Worm (Caenorhabditis elegans): Measurements from ENCODE around the gene K02D10.1.

K02D10.1 gene

DNA sequence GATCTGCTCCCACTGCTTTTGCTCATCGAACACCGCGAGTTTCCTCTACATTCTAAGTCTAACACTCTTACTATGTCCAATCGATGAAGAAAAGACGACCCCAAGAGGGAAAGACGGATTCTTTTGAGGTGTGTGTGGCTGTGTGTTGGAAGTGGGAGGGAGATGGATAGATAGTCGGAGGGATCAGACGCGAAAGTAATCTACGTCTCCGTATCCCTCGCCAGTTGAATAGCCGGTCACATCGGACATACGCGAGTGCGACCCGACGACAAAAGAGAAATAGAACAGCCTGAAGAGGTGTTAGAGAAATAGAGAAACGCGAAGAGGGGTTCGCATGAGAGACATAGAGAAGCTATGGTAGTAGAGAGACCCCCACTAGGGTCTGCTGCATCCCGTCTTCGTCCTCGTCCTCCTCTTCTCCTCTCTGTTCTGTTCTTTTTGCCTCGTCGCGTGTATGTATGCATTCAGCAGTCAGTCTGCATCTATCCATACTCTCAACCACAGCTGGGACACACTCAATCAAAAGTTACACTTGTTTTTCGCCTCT is 26.3 kb downstream of the K02D10.1 start (continued):
- no peak for TF ChIP-seq hlh-26 (GFP tag; conservative IDR thresholded peaks at IDR 0.05)
- TF ChIP-seq Y53G8AR.9 (GFP tag; conservative IDR thresholded peaks at IDR 0.05), result no peak
- TF ChIP-seq egrh-3 (GFP tag; IDR thresholded peaks at IDR 0.05), result peak; percentile 37
- TF ChIP-seq ccch-3 (GFP tag; optimal IDR thresholded peaks at IDR 0.05), result no peak
- TF ChIP-seq C17E4.6 (GFP tag; IDR thresholded peaks at IDR 0.05), result no peak
- TF ChIP-seq dox-1 (GFP tag; IDR thresholded peaks at IDR 0.05), result peak; percentile 90
- TF ChIP-seq ets-4 (GFP tag; optimal IDR thresholded peaks at IDR 0.05), result peak; percentile 61
- no peak for TF ChIP-seq nhr-179 (tag; optimal IDR thresholded peaks at IDR 0.05)
- peak; percentile 96 for TF ChIP-seq chd-7 (tag; optimal IDR thresholded peaks at IDR 0.05)
- TF ChIP-seq egl-18 (GFP tag; IDR thresholded peaks at IDR 0.05), result peak; percentile 82
- TF ChIP-seq nfya-1 (tag; optimal IDR thresholded peaks at IDR 0.05; ENCODE audit: borderline replicate concordance, insufficient read depth), result no peak
- TF ChIP-seq dpl-1 (GFP tag; optimal IDR thresholded peaks at IDR 0.05), result peak; percentile 6
- TF ChIP-seq Y67H2A.10 (GFP tag; conservative IDR thresholded peaks at IDR 0.05), result peak; percentile 46; the same call in 1 of the 2 replicates
- TF ChIP-seq attf-5 (GFP tag; optimal IDR thresholded peaks at IDR 0.05), result peak; percentile 95
- no peak for TF ChIP-seq Y56A3A.18 (GFP tag; IDR thresholded peaks at IDR 0.05)
- TF ChIP-seq snpc-3.4 (tag; optimal IDR thresholded peaks at IDR 0.05), result peak; percentile 44
- TF ChIP-seq dpff-1 (tag; optimal IDR thresholded peaks at IDR 0.05), result no peak
- 0 out of 2 replicates have a peak, but pooled peaks have one; percentile 59 for TF ChIP-seq aptf-2 (GFP tag; conservative IDR thresholded peaks at IDR 0.05)
- no peak for TF ChIP-seq rpc-1 (optimal IDR thresholded peaks at IDR 0.05)
- TF ChIP-seq rpc-1 (tag; optimal IDR thresholded peaks at IDR 0.05), result no peak
- TF ChIP-seq F39B2.1 (GFP tag; IDR thresholded peaks at IDR 0.05), result no peak
- TF ChIP-seq ztf-6 (GFP tag; IDR thresholded peaks at IDR 0.05), result peak; percentile 56; the same call in 1 of the 2 replicates
- TF ChIP-seq sptf-2 (GFP tag; optimal IDR thresholded peaks at IDR 0.05), result no peak
- TF ChIP-seq mel-28 (tag; optimal IDR thresholded peaks at IDR 0.05; ENCODE audit: borderline replicate concordance), result no peak
- TF ChIP-seq Y79H2A.3 (GFP tag; conservative IDR thresholded peaks at IDR 0.05), result no peak
- TF ChIP-seq B0336.3 (GFP tag; IDR thresholded peaks at IDR 0.05), result peak; percentile 75; the same call in 1 of the 2 replicates
- TF ChIP-seq F57C9.4 (tag; optimal IDR thresholded peaks at IDR 0.05), result no peak
- TF ChIP-seq pha-4 (tag; optimal IDR thresholded peaks at IDR 0.05), result peak; percentile 49
- TF ChIP-seq pbrm-1 (GFP tag; IDR thresholded peaks at IDR 0.05), result peak; percentile 71; the same call in 1 of the 2 replicates
- no peak for TF ChIP-seq F52B5.7 (tag; optimal IDR thresholded peaks at IDR 0.05)
- TF ChIP-seq athp-1 (tag; optimal IDR thresholded peaks at IDR 0.05), result peak; percentile 79
- peak; percentile 82 for TF ChIP-seq die-1 (tag; optimal IDR thresholded peaks at IDR 0.05)
- TF ChIP-seq akir-1 (GFP tag; optimal IDR thresholded peaks at IDR 0.05), result peak; percentile 59
- TF ChIP-seq lir-1 (GFP tag; conservative IDR thresholded peaks at IDR 0.05), result peak; percentile 45; the same call in 1 of the 2 replicates
- TF ChIP-seq nhr-27 (tag; optimal IDR thresholded peaks at IDR 0.05), result no peak
- TF ChIP-seq lin-40 (tag; optimal IDR thresholded peaks at IDR 0.05), result peak; percentile 96
- no peak for TF ChIP-seq lag-1 (GFP tag; IDR thresholded peaks at IDR 0.05)
- peak; percentile 23; the same call in 1 of the 2 replicates for TF ChIP-seq ceh-100 (GFP tag; IDR thresholded peaks at IDR 0.05)
- peak in 2 of 3 experiments; percentile 38 to 84 for TF ChIP-seq lin-35 (GFP tag; optimal IDR thresholded peaks at IDR 0.05)
- TF ChIP-seq tbp1 (GFP tag; optimal IDR thresholded peaks at IDR 0.05), result peak; percentile 62
- peak; percentile 18 for TF ChIP-seq F23B12.7 (tag; optimal IDR thresholded peaks at IDR 0.05; ENCODE audit: insufficient read depth)
- peak; percentile 63 for TF ChIP-seq unc-62 (GFP tag; optimal IDR thresholded peaks at IDR 0.05)
- TF ChIP-seq F10E7.11 (tag; optimal IDR thresholded peaks at IDR 0.05), result peak; percentile 55
- no peak for TF ChIP-seq ceh-79 (tag; optimal IDR thresholded peaks at IDR 0.05)
- peak; percentile 67 for TF ChIP-seq tlf-1 (GFP tag; optimal IDR thresholded peaks at IDR 0.05)
- no peak for TF ChIP-seq mes-4 (tag; optimal IDR thresholded peaks at IDR 0.05)
- peak; percentile 44 for TF ChIP-seq lin-54 (GFP tag; optimal IDR thresholded peaks at IDR 0.05)
- no peak for TF ChIP-seq F22D6.2 (tag; optimal IDR thresholded peaks at IDR 0.05)

Measured in whole organism, young adult.